Fruit fly (Drosophila melanogaster) S2 (cell line): ENCODE results near the gene Sbf.

Source experiments
- CG8478 ChIP-seq: fragments of >200 bp; optimal IDR thresholded peaks from 2 replicates; lab custom pipeline; 2018
- CTCF ChIP-seq, 2 experiments: fragments of >200 bp; optimal IDR thresholded peaks; 2 replicates each; lab custom pipeline; 2018

DNA sequence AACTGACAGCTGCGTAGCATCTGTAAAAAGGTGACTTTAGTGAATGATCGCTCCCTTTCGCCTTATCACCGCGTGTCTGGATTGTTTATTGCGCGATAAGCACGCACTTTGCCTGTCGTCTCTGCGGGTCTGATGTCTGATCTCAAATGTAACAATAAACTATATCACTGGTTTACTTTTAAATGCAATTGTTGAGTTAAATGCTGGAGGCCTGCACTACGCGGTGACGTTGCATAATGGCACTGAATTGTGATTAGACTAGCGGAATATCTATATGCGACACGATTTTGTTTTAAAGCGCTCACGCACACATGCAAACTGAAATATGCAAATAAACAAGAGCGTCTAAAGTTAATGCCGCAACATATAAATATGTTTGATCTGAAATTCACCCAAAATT lies 25.1 kb upstream of the Sbf start:
- TF ChIP-seq CG8478 (no peak), CTCF (optimal IDR thresholded peaks at IDR 0.05; lab: Kevin White, UChicago) (no peak)
